Fruit fly (Drosophila melanogaster): Measurements from ENCODE around the gene dpr20.

dm6 chr3L:885624-886257 is 28.7 kb upstream of the dpr20 start:
- no peak for TF ChIP-seq foxo (GFP tag; optimal IDR thresholded peaks at IDR 0.05)
- no peak for TF ChIP-seq usp (GFP tag; optimal IDR thresholded peaks at IDR 0.05)
- no peak for TF ChIP-seq h (GFP tag; optimal IDR thresholded peaks at IDR 0.05)
